Fruit fly (Drosophila melanogaster) whole organism, pupa: ENCODE results near the gene MED30.

ENCODE experiments used
- CG12605 ChIP-seq: fragments of 200-800 bp; sonication (Bioruptor generic); IDR thresholded peaks from 2 replicates; pipeline ENCODE4 v1.3.6; 2022; ENCODE audit warnings: missing biosample characterization, missing genetic modification characterization
- CG4496 ChIP-seq: fragments of 200-800 bp; sonication (Bioruptor generic); IDR thresholded peaks from 3 replicates; pipeline ENCODE4 v1.3.6; 2022; ENCODE audit warnings: missing biosample characterization, missing genetic modification characterization
- CG8301 ChIP-seq: fragments of 200-800 bp; sonication (Bioruptor generic); optimal IDR thresholded peaks from 2 replicates; lab custom pipeline; 2018; ENCODE audit warnings: missing biosample characterization, mild to moderate bottlenecking, missing genetic modification characterization
- CG9948 ChIP-seq: fragments of 200-800 bp; sonication (Bioruptor generic); optimal IDR thresholded peaks from 2 replicates; lab custom pipeline; 2018; ENCODE audit warnings: missing biosample characterization, mild to moderate bottlenecking, missing genetic modification characterization, moderate library complexity
- EcR ChIP-seq: fragments of 200-800 bp; sonication (Bioruptor generic); optimal IDR thresholded peaks from 3 replicates; lab custom pipeline; 2019; ENCODE audit warnings: missing biosample characterization, missing genetic modification characterization, mild to moderate bottlenecking, moderate library complexity, missing genetic modification reagents
- Ets98B ChIP-seq: fragments of 200-800 bp; sonication (Bioruptor generic); IDR thresholded peaks from 2 replicates; pipeline ENCODE4 v1.3.6; 2022; ENCODE audit warnings: missing biosample characterization, missing genetic modification characterization
- rn ChIP-seq: fragments of 200-800 bp; sonication (Bioruptor generic); IDR thresholded peaks from 2 replicates; pipeline ENCODE4 v1.3.6; 2022; ENCODE audit warnings: missing biosample characterization, missing genetic modification characterization

dm6 chr3L:621097-621967, 32.6 kb downstream of the MED30 start:
- peak; percentile 71 for TF ChIP-seq Ets98B
- peak; percentile 46 for TF ChIP-seq EcR (GFP tag; lab: Kevin White, UChicago)
- peak; percentile 89 for TF ChIP-seq CG4496 (GFP tag; lab: Robert Waterston, UW)
- TF ChIP-seq rn (GFP tag; lab: Robert Waterston, UW): peak; percentile 65
- peak; percentile 94 for TF ChIP-seq CG9948 (tag; lab: Kevin White, UChicago)
- TF ChIP-seq CG8301: peak; percentile 92
- TF ChIP-seq CG12605 (GFP tag; lab: Robert Waterston, UW): peak; percentile 76
